Worm (Caenorhabditis elegans) whole organism, L1 larva: ENCODE data around the gene rpc-25.

Experiments
- C04F5.9 ChIP-seq: sonication (generic microtip); optimal IDR thresholded peaks from 2 replicates; lab custom pipeline; 2016; ENCODE audit warnings: missing genetic modification characterization, missing compliant biosample characterization
- Y116A8C.19 ChIP-seq: sonication (generic microtip); optimal IDR thresholded peaks from 2 replicates; lab custom pipeline; 2016; ENCODE audit warnings: missing compliant biosample characterization, missing genetic modification characterization, borderline replicate concordance
- ama-1 ChIP-seq: fragments of 150-350 bp; optimal IDR thresholded peaks from 2 replicates; lab custom pipeline; 2014
- blmp-1 ChIP-seq: fragments of 150-350 bp; optimal IDR thresholded peaks from 2 replicates; lab custom pipeline; 2014; ENCODE audit warnings: missing biosample characterization, missing genetic modification characterization
- ceh-63 ChIP-seq: fragments of 200-800 bp; sonication (Bioruptor generic); optimal IDR thresholded peaks from 2 replicates; lab custom pipeline; 2018; ENCODE audit warnings: mild to moderate bottlenecking, missing genetic modification characterization, missing compliant biosample characterization
- ceh-8 ChIP-seq: fragments of 200-800 bp; sonication (Bioruptor generic); optimal IDR thresholded peaks from 2 replicates; lab custom pipeline; 2018; ENCODE audit warnings: mild to moderate bottlenecking, missing genetic modification characterization, moderate library complexity, missing compliant biosample characterization
- ceh-82 ChIP-seq, 3 experiments: fragments of 150-350 bp in 1 of 3; sonication (generic microtip) in 2 of 3; optimal IDR thresholded peaks; 2 replicates each; lab custom pipeline; 2014 to 2017; ENCODE audit warnings: missing biosample characterization in 3 of 3, missing genetic modification characterization in 3 of 3
- efl-1 ChIP-seq, 4 experiments: fragments of 150-350 bp; optimal IDR thresholded peaks in 3 of 4; peaks in 1 of 4; 1 replicate in 1 of 4; 2 replicates in 3 of 4; lab custom pipeline; 2014; ENCODE audit warnings: missing biosample characterization in 2 of 4, missing genetic modification characterization in 2 of 4, missing genetic modification reagents in 2 of 4
- egl-13 ChIP-seq: sonication (generic microtip); optimal IDR thresholded peaks from 2 replicates; lab custom pipeline; 2016; ENCODE audit warnings: missing genotype, missing genetic modification reagents, missing genetic modification characterization, missing compliant biosample characterization
- egl-27 ChIP-seq, 2 experiments: fragments of 150-350 bp in 1 of 2; sonication (generic microtip); optimal IDR thresholded peaks; 3 replicates each; lab custom pipeline; 2017 to 2018; ENCODE audit warnings: missing biosample characterization in 2 of 2, missing genetic modification characterization in 2 of 2, missing genetic modification reagents in 2 of 2
- elt-2 ChIP-seq: sonication (generic microtip); optimal IDR thresholded peaks from 2 replicates; lab custom pipeline; 2016; ENCODE audit warnings: missing genetic modification characterization, mild to moderate bottlenecking, inconsistent platforms, missing compliant biosample characterization, missing genetic modification reagents
- elt-3 ChIP-seq, 6 experiments: fragments of 150-350 bp in 1 of 6; sonication (generic microtip); optimal IDR thresholded peaks; 2 replicates each; lab custom pipeline; 2017 to 2018; ENCODE audit warnings: missing biosample characterization in 6 of 6, missing genetic modification characterization in 6 of 6, inconsistent platforms in 1 of 6
- fkh-8 ChIP-seq: sonication (generic microtip); optimal IDR thresholded peaks from 2 replicates; lab custom pipeline; 2016; ENCODE audit warnings: mild to moderate bottlenecking, missing genetic modification characterization, missing compliant biosample characterization
- hlh-4 ChIP-seq: sonication (generic microtip); optimal IDR thresholded peaks from 2 replicates; lab custom pipeline; 2016; ENCODE audit warnings: mild to moderate bottlenecking, missing genetic modification characterization, missing compliant biosample characterization
- lin-14 ChIP-seq: fragments of 200-800 bp; sonication (Bioruptor generic); optimal IDR thresholded peaks from 2 replicates; lab custom pipeline; 2018; ENCODE audit warnings: mild to moderate bottlenecking, missing genetic modification characterization, moderate library complexity, missing compliant biosample characterization
- lin-15B ChIP-seq: fragments of 150-350 bp; sonication (generic microtip); optimal IDR thresholded peaks from 3 replicates; lab custom pipeline; 2014; ENCODE audit warnings: missing biosample characterization, missing genetic modification characterization
- lin-35 ChIP-seq, 2 experiments: fragments of 150-350 bp; optimal IDR thresholded peaks; 2 replicates each; lab custom pipeline; 2014; ENCODE audit warnings: missing biosample characterization in 2 of 2, missing genetic modification characterization in 2 of 2, missing genetic modification reagents in 2 of 2
- lin-39 ChIP-seq: fragments of 150-350 bp; optimal IDR thresholded peaks from 2 replicates; lab custom pipeline; 2014; ENCODE audit warnings: missing biosample characterization, missing genetic modification reagents, missing genetic modification characterization
- lir-3 ChIP-seq: sonication (generic microtip); optimal IDR thresholded peaks from 2 replicates; lab custom pipeline; 2016; ENCODE audit warnings: mild to moderate bottlenecking, missing genetic modification characterization, moderate library complexity, missing compliant biosample characterization; ENCODE audit not compliant: poor library complexity
- mab-9 ChIP-seq: fragments of 200-800 bp; sonication (Bioruptor generic); IDR thresholded peaks from 2 replicates; pipeline ENCODE4 v1.3.6; 2022; ENCODE audit warnings: missing genetic modification reagents, missing genetic modification characterization, missing compliant biosample characterization
- mdl-1 ChIP-seq, 2 experiments: fragments of 150-350 bp; optimal IDR thresholded peaks; 2 replicates each; lab custom pipeline; 2014 to 2017; ENCODE audit warnings: missing biosample characterization in 2 of 2, missing genetic modification characterization in 2 of 2, inconsistent platforms in 1 of 2
- mep-1 ChIP-seq: fragments of 150-350 bp; optimal IDR thresholded peaks from 2 replicates; lab custom pipeline; 2014; ENCODE audit warnings: missing biosample characterization, missing genetic modification characterization
- nhr-20 ChIP-seq: sonication (generic microtip); optimal IDR thresholded peaks from 2 replicates; lab custom pipeline; 2016; ENCODE audit warnings: mild to moderate bottlenecking, missing genetic modification characterization, missing compliant biosample characterization
- nhr-237 ChIP-seq: fragments of 150-350 bp; optimal IDR thresholded peaks from 2 replicates; lab custom pipeline; 2014; ENCODE audit warnings: missing biosample characterization, missing genetic modification characterization
- nhr-71 ChIP-seq: sonication (generic microtip); optimal IDR thresholded peaks from 2 replicates; lab custom pipeline; 2016; ENCODE audit warnings: mild to moderate bottlenecking, missing genetic modification characterization, moderate library complexity, missing compliant biosample characterization
- nhr-85 ChIP-seq: sonication (generic microtip); peaks from one replicate; lab custom pipeline; 2016; ENCODE audit warnings: missing genetic modification characterization, inconsistent platforms, missing compliant biosample characterization
- pqm-1 ChIP-seq: sonication (generic microtip); optimal IDR thresholded peaks from 3 replicates; lab custom pipeline; 2017; ENCODE audit warnings: missing biosample characterization, missing genetic modification characterization
- skn-1 ChIP-seq: fragments of 150-350 bp; optimal IDR thresholded peaks from 2 replicates; lab custom pipeline; 2014; ENCODE audit warnings: missing biosample characterization, missing genetic modification characterization
- snpc-4 ChIP-seq: fragments of 150-350 bp; optimal IDR thresholded peaks from 2 replicates; lab custom pipeline; 2014; ENCODE audit warnings: missing biosample characterization, missing genetic modification characterization
- snu-23 ChIP-seq: sonication (generic microtip); optimal IDR thresholded peaks from 2 replicates; lab custom pipeline; 2016; ENCODE audit warnings: missing genetic modification characterization, missing compliant biosample characterization
- sptf-1 ChIP-seq: fragments of 150-350 bp; optimal IDR thresholded peaks from 2 replicates; lab custom pipeline; 2014; ENCODE audit warnings: missing biosample characterization, missing genetic modification characterization
- unc-130 ChIP-seq: fragments of 150-350 bp; optimal IDR thresholded peaks from 2 replicates; lab custom pipeline; 2017; ENCODE audit warnings: missing biosample characterization, missing genetic modification characterization, inconsistent platforms
- unc-30 ChIP-seq: sonication (generic microtip); optimal IDR thresholded peaks from 2 replicates; lab custom pipeline; 2017; ENCODE audit warnings: missing biosample characterization, missing genetic modification characterization
- xbp-1 ChIP-seq: sonication (generic microtip); optimal IDR thresholded peaks from 2 replicates; lab custom pipeline; 2016; ENCODE audit warnings: missing genetic modification characterization, missing compliant biosample characterization
- zip-4 ChIP-seq: fragments of 200-800 bp; sonication (Bioruptor generic); optimal IDR thresholded peaks from 2 replicates; lab custom pipeline; 2018; ENCODE audit warnings: mild to moderate bottlenecking, missing genetic modification characterization, moderate library complexity, missing compliant biosample characterization

rpc-25 gene

ce11 chrV:10203435-10204009, 2.9 kb downstream of the rpc-25 start, which contains the start of gene chpf-1 (continued):
- no peak for TF ChIP-seq ceh-82 (tag; optimal IDR thresholded peaks at IDR 0.05; lab: Kevin White, UChicago)
- peak; percentile 26 for TF ChIP-seq unc-130
- peak; percentile 22 for TF ChIP-seq elt-2 (tag; lab: Kevin White, UChicago)
- peak; percentile 38 for TF ChIP-seq lin-14
- no peak for TF ChIP-seq hlh-4 (tag; lab: Kevin White, UChicago)
- TF ChIP-seq skn-1, result no peak
- TF ChIP-seq mdl-1 (tag; optimal IDR thresholded peaks at IDR 0.05; lab: Kevin White, UChicago), result peak in 1 of 2 experiments; percentile 0
- TF ChIP-seq mep-1 (tag; lab: Kevin White, UChicago), result peak; percentile 20

- TF ChIP-seq elt-2 (tag; lab: Kevin White, UChicago) (peak; percentile 15), efl-1 (optimal IDR thresholded peaks at IDR 0.05; lab: Kevin White, UChicago) (no peak), efl-1 (GFP tag; optimal IDR thresholded peaks at IDR 0.05 in 1 of 2; lab: Kevin White, UChicago) (peak in 1 of 2 experiments; percentile 91), sptf-1 (tag; lab: Kevin White, UChicago) (no peak)
These were observed 4.1 kb downstream of the rpc-25 start for ce11 chrV:10202340-10202739.

DNA sequence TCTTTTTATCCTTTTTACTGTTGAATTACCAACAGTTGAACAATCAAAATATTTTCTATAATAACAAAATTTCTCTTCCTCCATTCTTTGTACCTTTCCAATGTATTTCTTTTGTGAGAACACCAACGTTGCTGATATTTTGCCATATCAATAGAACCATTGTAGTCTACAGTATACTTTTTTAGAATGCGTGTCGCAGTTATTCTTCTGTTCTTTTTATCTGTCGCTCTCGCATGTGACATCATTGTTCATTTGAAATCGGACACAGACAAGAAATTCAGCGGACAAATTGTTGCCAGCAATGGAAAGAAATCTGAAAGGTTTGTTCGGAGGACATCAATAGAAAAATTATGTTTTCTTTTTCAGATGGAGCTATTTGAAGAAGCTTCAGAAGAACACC, 4.5 kb downstream of the rpc-25 start, which contains the start of gene ZK856.7:
TSS of gene ZK856.7 (plus strand) at position 186 of the 400 bp plus-strand sequence.
- peak; percentile 9 for TF ChIP-seq blmp-1 (tag; lab: Kevin White, UChicago)
- TF ChIP-seq elt-2 (tag; lab: Kevin White, UChicago), result no peak
- no peak for TF ChIP-seq ama-1 (lab: Kevin White, UChicago)
- TF ChIP-seq nhr-20 (tag; lab: Kevin White, UChicago), result peak; percentile 16

ce11 chrV:10198386-10198785, 8.0 kb downstream of the rpc-25 start, which contains the start of gene ZK856.6:
Gene ZK856.6, plus strand, starts transcription at chrV:10198686.
- TF ChIP-seq ceh-63, result no peak
- TF ChIP-seq egl-13 (tag; lab: Kevin White, UChicago), result no peak
- no peak for TF ChIP-seq sptf-1 (tag; lab: Kevin White, UChicago)
- no peak for TF ChIP-seq lin-15B (tag; lab: Kevin White, UChicago)
- TF ChIP-seq hlh-4 (tag; lab: Kevin White, UChicago), result no peak
- no peak for TF ChIP-seq mab-9 (GFP tag; lab: Robert Waterston, UW)
- no peak for TF ChIP-seq Y116A8C.19 (tag; lab: Kevin White, UChicago)
- no peak for TF ChIP-seq ceh-8 (GFP tag; lab: Kevin White, UChicago)

ce11 chrV:10191242-10191641, 15.2 kb downstream of the rpc-25 start:
- TF ChIP-seq elt-3 (tag; optimal IDR thresholded peaks at IDR 0.05; lab: Kevin White, UChicago) (no peak), xbp-1 (tag; lab: Kevin White, UChicago) (no peak), lir-3 (tag; lab: Kevin White, UChicago) (no peak), C04F5.9 (tag; lab: Kevin White, UChicago) (no peak), zip-4 (GFP tag; lab: Kevin White, UChicago) (no peak), lin-39 (tag; lab: Kevin White, UChicago) (no peak), mdl-1 (tag; optimal IDR thresholded peaks at IDR 0.05; lab: Kevin White, UChicago) (no peak), unc-30 (tag; lab: Kevin White, UChicago) (no peak)

- no peak for TF ChIP-seq pqm-1 (tag; lab: Kevin White, UChicago)
- no peak for TF ChIP-seq lin-14
- TF ChIP-seq egl-27 (tag; optimal IDR thresholded peaks at IDR 0.05; lab: Kevin White, UChicago), result no peak
- TF ChIP-seq nhr-237 (tag; lab: Kevin White, UChicago), result no peak
- peak; percentile 22 for TF ChIP-seq nhr-71
- TF ChIP-seq lin-35 (GFP tag; optimal IDR thresholded peaks at IDR 0.05; lab: Kevin White, UChicago), result peak in 1 of 2 experiments; percentile 37
- peak; percentile 90 for TF ChIP-seq elt-2 (tag; lab: Kevin White, UChicago)
- TF ChIP-seq fkh-8, result no peak
- TF ChIP-seq snpc-4 (tag; lab: Kevin White, UChicago), result no peak
- TF ChIP-seq snu-23 (GFP tag; lab: Kevin White, UChicago), result no peak
- TF ChIP-seq nhr-85 (tag; lab: Kevin White, UChicago), result peak; percentile 58
- no peak for TF ChIP-seq efl-1 (optimal IDR thresholded peaks at IDR 0.05; lab: Kevin White, UChicago)
- peak in 1 of 2 experiments; percentile 66 for TF ChIP-seq efl-1 (GFP tag; optimal IDR thresholded peaks at IDR 0.05 in 1 of 2; lab: Kevin White, UChicago)
- TF ChIP-seq, all 84 proteins: peak for 5
These were observed 16.3 kb downstream of the rpc-25 start, which contains the start of gene ZK856.5 for ce11 chrV:10190081-10190556. Gene ZK856.5, minus strand, starts transcription at chrV:10190131.
